Fruit fly (Drosophila melanogaster): Measurements from ENCODE around the gene verm.
A peak's percentile ranks its signal among the peaks of the same experiment; 100 is the strongest.
"Not testable (repeated sequence)": the region's sequence is repeated elsewhere in the genome, so short reads cannot be mapped to it uniquely, and the experiment has no call there.

verm gene

DNA sequence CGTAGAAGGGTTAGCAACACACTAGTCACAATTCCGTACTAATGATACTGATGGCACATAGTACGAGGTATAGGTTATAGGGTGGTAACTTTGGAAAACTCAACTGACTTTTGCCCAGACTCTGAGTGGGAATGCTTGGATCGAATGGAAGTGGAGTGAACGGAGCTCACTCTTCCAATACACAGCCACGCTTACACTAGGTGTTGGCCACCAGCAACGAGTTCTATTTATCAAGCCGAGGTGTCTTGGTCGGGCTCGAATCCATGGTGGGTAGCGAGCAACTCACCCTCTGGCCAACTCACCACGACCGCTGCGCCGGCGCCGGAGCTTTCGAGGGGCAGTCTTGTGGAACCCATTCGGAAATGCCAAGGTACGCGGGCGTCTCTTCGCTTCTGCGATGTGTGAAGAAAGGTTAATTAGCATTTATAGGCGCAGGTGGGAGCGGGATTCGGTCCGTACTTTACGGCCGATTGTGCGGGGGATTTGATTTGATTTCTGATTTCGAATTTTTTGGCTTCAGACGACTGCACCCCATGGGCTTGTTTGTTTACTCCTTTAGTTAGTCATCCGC is at the start of gene verm:
TSS of gene verm (minus strand) at position 204 of the 571 bp plus-strand sequence.
- TF ChIP-seq CG17801 (GFP tag; optimal IDR thresholded peaks at IDR 0.05; ENCODE audit: partially characterized antibody) = no peak

DNA sequence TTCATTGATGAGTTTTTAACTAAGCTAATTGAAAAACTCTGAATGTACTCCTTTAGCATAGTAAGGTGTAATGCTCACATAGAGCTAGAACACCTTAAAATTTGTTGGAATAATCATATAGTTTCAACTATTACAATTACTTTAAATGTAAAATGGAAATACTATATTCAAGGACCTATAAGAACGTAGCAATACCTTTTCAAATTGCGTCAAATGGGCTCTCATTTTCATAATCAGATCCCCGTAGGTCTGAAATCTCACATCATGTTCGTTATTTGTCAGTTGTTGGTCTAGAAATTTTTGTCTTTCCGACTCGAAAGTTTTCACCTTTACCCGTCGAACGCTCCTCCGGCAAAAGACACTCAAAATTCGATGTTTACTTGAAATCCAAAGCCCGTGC is 33.6 kb upstream of the verm start, which contains the start of gene CG42529:
TSS of gene CG42529 (plus strand) at position 301 of the 400 bp plus-strand sequence.
- TF ChIP-seq CG17801 (GFP tag; optimal IDR thresholded peaks at IDR 0.05; ENCODE audit: partially characterized antibody) = not testable (repeated sequence)

DNA sequence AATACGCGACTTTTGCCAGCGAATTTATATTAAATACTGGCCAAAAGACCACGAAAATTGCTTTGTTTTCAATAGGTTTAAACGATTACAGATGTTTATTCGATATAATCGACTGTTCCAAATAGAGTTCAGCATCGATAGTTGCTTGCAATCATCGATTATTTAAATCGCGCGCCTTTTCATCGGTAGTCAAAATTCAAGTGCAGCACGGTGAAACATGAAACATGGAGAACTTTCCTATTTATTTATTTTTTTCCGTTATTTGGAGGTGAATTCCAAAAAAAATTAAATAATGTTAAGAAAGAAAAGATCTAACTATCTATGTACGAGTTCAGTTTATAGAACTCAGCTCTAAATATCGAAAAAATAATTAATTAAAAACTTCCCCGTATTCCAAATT is 23.2 kb upstream of the verm start, which contains the start of gene Trpml:
TSS of gene Trpml (minus strand) at position 101 of the 400 bp plus-strand sequence.
- TF ChIP-seq CG17801 (GFP tag; optimal IDR thresholded peaks at IDR 0.05; ENCODE audit: partially characterized antibody) = not testable (repeated sequence)

DNA sequence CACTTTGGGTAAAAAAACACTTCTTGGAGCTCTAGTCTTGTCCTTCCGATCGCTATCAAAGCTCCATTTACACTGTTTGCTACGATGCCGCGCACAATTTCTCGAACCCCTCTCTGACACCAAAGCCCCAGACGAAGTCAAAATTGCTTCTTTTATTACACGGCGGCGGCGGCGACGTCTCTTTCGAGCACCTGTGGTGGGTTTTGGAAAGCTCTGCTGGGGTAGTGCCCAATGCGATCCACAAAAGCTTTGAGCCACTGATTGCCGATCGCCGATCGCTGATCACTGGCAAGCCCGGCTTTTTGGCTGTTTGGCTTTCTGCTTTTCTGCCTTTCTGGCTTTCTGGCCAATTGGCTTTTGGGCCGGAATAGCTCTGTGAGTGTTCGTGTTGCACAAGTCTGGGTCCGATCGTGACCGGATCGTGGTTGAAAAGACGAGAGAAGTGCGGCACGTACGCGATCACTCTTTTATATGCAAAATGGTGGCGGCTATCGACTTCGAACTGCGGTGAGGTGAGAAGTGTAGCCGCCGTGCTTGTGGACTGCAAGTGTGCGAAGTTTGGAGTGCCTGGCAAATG is 12.6 kb upstream of the verm start, which contains the start of gene serp:
TSS of gene serp (minus strand) at position 446 of the 577 bp plus-strand sequence.
- TF ChIP-seq CG17801 (GFP tag; optimal IDR thresholded peaks at IDR 0.05; ENCODE audit: partially characterized antibody) = no peak

DNA sequence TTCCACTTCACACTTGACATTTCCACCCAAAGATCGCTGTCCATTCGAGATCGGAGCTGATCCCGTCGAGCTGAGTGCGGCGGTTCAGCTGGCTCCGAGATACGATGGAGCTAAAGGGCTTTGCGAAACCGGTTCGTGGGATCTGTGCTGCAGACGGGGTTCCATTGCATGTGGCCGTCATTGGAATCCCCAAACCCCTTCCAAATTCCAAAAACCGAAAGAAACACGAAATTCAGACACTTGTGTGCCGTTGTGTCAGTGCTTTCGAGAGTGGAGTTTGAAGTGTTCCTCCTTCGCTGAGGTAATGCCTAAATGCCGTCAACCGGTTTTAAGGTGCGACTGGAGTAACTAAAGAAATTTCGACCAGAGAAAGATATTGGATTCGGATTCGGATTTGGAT is 9.8 kb upstream of the verm start:
- TF ChIP-seq CG17801 (GFP tag; optimal IDR thresholded peaks at IDR 0.05; ENCODE audit: partially characterized antibody) = no peak

DNA sequence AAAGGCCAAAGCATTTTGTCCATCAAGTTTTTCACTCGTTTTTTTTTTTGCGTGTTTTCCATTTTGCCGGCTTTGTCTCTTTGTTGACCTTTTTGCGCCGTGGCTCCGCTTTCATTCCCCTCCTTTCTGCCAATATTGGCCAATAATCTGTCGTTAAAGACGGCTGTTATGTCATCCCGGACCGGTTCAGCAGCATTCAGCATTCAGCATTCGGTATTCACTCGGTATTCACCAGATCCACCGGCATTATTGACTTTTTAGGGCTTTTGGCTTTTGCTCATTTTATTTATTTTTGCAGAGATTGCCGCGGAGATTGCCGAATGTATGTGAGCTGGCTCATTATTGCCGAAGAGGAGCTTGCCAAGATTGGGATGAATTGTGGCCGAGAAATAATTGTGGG is 8.3 kb upstream of the verm start:
- TF ChIP-seq CG17801 (GFP tag; optimal IDR thresholded peaks at IDR 0.05; ENCODE audit: partially characterized antibody) = no peak

DNA sequence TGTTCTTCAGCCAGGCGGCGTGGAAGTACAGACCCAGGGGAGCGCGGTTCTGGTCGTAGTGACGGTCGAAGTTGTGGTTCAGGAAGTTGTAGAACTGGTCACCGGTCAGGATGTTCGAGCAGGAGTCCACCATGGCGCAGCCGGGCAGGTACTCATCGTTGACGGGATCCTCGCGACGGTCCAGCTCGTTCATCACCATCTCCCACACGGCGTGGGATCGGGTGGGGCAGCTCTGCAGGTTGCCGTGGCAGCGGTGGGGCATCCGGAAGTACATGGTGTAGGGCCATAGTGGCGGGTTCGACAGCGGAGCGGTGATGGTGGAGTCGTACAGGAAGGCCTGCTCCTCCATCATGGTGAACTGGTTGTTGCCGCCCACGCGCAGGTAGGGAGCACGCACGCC is 6.6 kb upstream of the verm start:
- TF ChIP-seq CG17801 (GFP tag; optimal IDR thresholded peaks at IDR 0.05; ENCODE audit: partially characterized antibody) = no peak

DNA sequence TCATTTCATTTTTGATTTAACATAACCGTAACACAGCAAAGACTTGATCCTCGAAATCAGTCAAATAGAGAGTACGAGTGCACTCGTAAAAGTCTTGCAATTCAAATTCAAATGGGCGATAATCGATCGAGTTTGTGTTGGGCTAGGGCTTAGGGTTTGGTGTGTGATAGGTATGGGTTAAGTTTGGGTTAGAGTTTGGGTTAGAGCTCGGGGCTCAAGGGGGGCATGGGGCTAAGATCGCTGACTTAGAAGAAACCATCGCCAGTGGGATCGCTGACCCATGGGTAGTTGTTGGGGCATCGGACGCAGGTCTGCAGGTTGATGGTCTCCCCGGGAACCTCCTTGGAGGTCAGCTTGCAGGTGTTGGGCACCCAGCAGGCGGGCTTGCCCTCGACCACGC is 6.0 kb upstream of the verm start:
- TF ChIP-seq CG17801 (GFP tag; optimal IDR thresholded peaks at IDR 0.05; ENCODE audit: partially characterized antibody) = no peak

DNA sequence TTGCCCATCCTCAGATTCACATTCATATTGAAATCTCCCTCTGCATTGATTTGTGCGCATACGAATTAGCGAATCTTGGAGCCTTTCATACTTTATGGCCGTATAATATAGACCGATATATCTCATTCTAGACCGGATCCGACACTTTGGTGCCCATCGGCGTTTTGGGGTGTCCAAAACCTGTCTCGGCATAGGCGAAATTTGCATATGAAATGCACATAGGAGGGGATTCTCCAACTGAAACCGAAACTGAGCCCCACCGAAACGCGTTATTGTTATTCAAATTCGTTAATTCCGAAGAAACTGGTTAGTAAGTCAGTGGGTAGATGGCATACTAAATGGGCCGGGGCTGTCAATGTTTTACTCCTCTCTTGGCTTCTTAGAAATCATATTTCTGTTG is 5.4 kb upstream of the verm start:
- TF ChIP-seq CG17801 (GFP tag; optimal IDR thresholded peaks at IDR 0.05; ENCODE audit: partially characterized antibody) = no peak

DNA sequence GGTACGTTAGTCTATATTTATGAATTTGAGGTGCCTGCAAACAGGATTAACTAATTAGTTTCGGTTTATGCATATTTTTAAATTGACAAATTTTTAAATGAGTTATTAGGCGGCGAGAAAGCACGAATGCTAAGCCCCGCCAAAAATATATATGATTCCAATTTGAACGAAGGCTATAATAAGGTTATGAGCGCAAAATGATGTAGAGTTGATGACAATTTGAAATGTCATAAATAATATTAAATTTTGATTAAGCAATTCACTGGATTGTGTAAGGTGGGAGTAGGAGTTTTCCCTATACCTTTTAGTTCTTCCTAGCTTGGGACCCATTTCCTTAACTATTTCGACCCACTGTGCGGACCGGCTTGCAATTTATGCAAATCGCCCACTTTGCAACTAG is 4.6 kb upstream of the verm start:
- TF ChIP-seq CG17801 (GFP tag; optimal IDR thresholded peaks at IDR 0.05; ENCODE audit: partially characterized antibody) = no peak

DNA sequence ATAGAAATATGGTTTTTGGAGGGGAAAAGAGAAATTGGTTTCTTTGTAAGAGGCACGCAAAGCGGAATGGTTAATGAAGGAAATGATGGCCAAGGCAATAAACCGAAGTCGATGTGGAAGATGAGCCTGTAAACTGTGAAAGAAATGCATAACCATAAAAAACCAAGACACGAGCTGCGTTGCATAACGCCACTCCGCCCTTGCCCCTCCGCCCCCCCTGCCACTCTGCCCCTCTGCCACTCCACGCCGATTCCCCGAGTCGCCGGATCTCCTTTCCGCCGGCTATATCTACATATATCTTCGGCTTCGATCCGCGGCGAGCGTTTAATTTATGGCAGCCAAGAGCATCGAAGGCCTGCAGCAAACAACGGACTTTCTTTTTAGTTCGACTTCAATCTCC is 3.6 kb upstream of the verm start:
- TF ChIP-seq CG17801 (GFP tag; optimal IDR thresholded peaks at IDR 0.05; ENCODE audit: partially characterized antibody) = no peak

DNA sequence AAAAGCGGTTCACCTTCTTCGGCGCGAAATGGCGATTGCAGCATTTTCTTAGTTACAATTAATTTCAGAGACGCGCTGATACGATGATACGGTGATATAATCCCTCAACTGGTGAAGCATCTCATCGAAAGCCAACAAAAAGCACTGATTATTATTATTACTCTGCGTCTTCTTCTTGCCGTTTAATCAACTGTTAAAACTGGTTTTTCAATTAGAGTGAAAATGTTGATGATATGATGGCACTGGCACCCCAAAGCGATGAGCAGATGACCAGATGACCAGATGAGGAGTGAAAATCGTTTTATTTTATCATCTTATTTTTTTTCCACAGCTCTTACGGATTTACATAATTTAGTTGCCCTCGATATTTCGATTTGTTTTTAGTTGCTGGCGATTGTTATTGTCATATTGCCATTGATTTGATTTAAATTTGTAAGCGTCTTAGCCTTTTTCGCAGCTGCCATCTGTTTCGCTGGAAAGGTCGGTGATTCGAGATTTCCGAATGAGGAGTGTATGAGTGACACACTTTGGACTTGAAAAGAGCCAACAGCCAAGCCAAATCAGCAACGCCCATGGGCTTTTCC is 2.4 kb upstream of the verm start:
- TF ChIP-seq CG17801 (GFP tag; optimal IDR thresholded peaks at IDR 0.05; ENCODE audit: partially characterized antibody) = no peak

DNA sequence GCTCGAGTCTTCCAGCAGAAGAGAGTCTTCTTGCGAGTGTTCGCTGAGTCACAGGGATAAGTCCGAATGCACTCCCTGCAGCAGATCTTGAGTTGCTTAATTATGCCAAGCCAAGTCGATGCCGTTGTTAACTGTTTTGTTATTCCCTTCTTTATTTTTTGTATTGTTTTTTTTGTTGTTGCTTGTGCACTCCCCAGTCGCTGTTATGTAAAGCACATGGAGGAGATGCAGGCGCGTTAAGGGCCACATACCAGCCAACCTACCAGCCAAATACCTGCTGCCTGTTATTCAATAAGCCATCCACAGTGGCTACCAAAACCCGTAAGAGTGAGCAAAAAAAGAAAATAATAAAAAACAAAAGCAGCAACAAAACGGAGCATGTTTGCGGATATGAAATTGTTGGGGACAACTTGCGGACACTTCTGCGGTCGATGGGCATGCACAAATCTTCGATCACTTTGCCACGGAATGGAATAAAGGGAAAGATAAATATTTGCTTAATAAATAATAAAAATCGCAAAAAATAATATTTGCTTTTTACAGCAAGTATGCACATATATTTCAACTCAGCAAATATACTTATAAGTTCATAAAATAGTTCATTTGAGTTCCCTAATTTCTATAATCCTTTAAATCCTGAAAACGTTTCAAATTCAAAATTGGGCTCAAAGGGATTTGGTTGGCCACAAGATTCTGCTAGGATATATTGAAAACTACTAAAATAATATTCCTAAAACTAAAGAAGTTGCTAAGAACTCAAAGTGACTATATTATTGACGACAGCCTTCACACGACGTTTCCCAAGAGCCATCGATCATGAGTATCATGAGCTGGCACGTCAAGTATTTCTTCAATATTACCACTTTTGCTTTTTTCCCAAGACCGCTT is 1.3 kb upstream of the verm start:
- TF ChIP-seq CG17801 (GFP tag; optimal IDR thresholded peaks at IDR 0.05; ENCODE audit: partially characterized antibody) = no peak

DNA sequence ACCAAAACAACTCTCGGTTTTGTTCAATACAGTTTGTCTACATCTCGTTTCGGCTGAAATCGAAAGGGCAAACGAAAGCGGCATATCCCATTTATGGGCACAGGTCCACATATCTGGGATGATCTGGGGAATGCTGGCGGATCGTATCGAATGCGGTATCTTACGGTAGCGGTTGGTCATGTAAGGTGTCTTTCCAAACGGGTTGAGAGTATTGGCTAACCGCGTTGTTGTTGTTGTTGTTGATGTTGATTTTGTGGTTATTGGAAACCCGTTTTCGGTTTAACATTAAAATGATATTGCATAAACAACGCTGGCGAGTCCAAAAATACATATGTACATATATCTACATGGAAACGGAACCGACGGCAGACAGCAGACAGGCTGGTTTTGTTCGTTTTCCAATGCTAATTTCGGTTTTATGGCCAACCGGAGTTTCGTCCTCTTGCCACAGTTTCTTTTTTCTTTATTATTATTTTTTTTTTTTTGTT is 860 bp downstream of the verm start:
- TF ChIP-seq CG17801 (GFP tag; optimal IDR thresholded peaks at IDR 0.05; ENCODE audit: partially characterized antibody) = no peak

DNA sequence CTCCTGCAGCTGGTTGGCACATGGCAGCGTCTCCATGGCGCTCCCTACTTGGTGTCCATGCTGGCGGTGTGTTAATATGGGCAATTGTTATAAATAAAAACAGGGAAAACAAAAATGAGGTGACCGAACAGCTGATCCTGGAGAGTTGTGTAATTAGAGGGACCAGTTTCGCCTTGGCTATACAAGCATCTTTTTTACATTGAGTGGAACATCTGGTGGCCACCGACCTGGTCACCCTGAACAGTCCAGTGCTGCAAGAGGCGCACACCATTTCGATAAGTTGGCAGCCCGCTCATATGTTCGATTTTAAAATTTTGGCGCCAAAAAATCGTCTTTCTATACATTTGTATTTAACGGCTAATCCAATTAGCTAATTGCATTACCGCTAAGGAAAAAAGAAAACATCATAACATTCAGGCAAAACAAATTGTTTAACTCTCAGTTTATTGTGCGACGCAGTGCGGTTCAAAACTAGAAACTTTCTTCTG is 7.8 kb downstream of the verm start, which contains the start of the genes CG8765 and Gbeta76C:
TSS of gene CG8765 (minus strand) at position 154 of the 488 bp plus-strand sequence.
TSS of gene Gbeta76C (plus strand) at position 438 of the 488 bp plus-strand sequence.
- TF ChIP-seq CG17801 (GFP tag; optimal IDR thresholded peaks at IDR 0.05; ENCODE audit: partially characterized antibody) = peak; percentile 20

Measured in ovary, adult (tissue).